Fruit fly (Drosophila melanogaster) S2 (cell line): ENCODE results near the gene CG4080.

Experiments used
- CG8478 ChIP-seq: fragments of >200 bp; optimal IDR thresholded peaks from 2 replicates; lab custom pipeline; 2018
- CTCF ChIP-seq, 2 experiments: fragments of >200 bp; optimal IDR thresholded peaks; 2 replicates each; lab custom pipeline; 2018

dm6 chr3L:9446731-9447238 lies 47.8 kb upstream of the CG4080 start, which contains the start of gene CG3529:
- no peak for TF ChIP-seq CG8478 (lab: Kevin White, UChicago)
- no peak for TF ChIP-seq CTCF (optimal IDR thresholded peaks at IDR 0.05; lab: Kevin White, UChicago)
